Fruit fly (Drosophila melanogaster): Measurements from ENCODE around the gene CG12984.

The CG12984 gene

DNA sequence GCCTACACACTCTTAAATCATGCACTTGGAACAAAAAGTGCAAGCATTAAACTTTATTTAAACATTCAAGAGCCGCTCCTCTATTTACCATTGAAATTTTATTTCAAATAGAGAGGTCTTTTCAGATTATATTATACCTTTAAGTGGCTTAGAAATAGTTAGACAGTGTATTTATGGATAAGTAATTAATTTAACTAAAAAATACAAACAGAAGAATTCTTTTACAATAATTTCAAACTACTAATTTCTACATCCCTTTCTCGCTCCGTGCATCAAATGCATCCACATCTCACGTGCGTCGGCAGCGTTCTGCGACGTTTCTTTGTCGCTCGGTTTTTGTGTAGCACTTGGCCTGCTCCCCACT lies 41.4 kb upstream of the CG12984 start (continued):
- TF ChIP-seq CG18262 (tag; optimal IDR thresholded peaks at IDR 0.05), result peak; percentile 90
- TF ChIP-seq CG1832 (GFP tag; optimal IDR thresholded peaks at IDR 0.05), result no peak
- peak; percentile 40 for TF ChIP-seq NfI (GFP tag; optimal IDR thresholded peaks at IDR 0.05)
- TF ChIP-seq CTCF (GFP tag; optimal IDR thresholded peaks at IDR 0.05), result no peak
- TF ChIP-seq odd (GFP tag; optimal IDR thresholded peaks at IDR 0.05), result no peak
- no peak for TF ChIP-seq CG17186 (GFP tag; optimal IDR thresholded peaks at IDR 0.05)
- TF ChIP-seq CG7357 (GFP tag; IDR thresholded peaks at IDR 0.05), result peak; percentile 27; the same call in 1 of the 3 replicates
- peak; percentile 72 for TF ChIP-seq unpg (GFP tag; optimal IDR thresholded peaks at IDR 0.05)
- peak; percentile 22 for TF ChIP-seq NC2β (GFP tag; optimal IDR thresholded peaks at IDR 0.05)
- peak; percentile 49 for TF ChIP-seq CG30431 (GFP tag; optimal IDR thresholded peaks at IDR 0.05)
- peak; percentile 82 for TF ChIP-seq Sox100B (GFP tag; optimal IDR thresholded peaks at IDR 0.05)
- no peak for TF ChIP-seq Mrtf (GFP tag; IDR thresholded peaks at IDR 0.05)
- TF ChIP-seq CG1603 (tag; optimal IDR thresholded peaks at IDR 0.05), result peak; percentile 29
- TF ChIP-seq HHEX (GFP tag; optimal IDR thresholded peaks at IDR 0.05), result peak; percentile 13
- TF ChIP-seq knrl (GFP tag; IDR thresholded peaks at IDR 0.05; ENCODE audit: partially characterized antibody), result no peak
- no peak for TF ChIP-seq Usf (GFP tag; optimal IDR thresholded peaks at IDR 0.05)
- TF ChIP-seq mld (GFP tag; IDR thresholded peaks at IDR 0.05; ENCODE audit: partially characterized antibody), result no peak
- TF ChIP-seq pan (optimal IDR thresholded peaks at IDR 0.05), result no peak
- TF ChIP-seq pan (GFP tag; optimal IDR thresholded peaks at IDR 0.05 in 1 of 2, IDR thresholded peaks at IDR 0.05 in 1 of 2), result peak in 1 of 2 experiments; percentile 55
- TF ChIP-seq CG10267 (tag; optimal IDR thresholded peaks at IDR 0.05), result peak; percentile 69
- TF ChIP-seq Abd-B (GFP tag; optimal IDR thresholded peaks at IDR 0.05), result peak; percentile 51
- TF ChIP-seq CG9797 (GFP tag; optimal IDR thresholded peaks at IDR 0.05), result no peak
- TF ChIP-seq CG11723 (GFP tag; optimal IDR thresholded peaks at IDR 0.05), result peak; percentile 36
- TF ChIP-seq CG10209 (GFP tag; optimal IDR thresholded peaks at IDR 0.05), result peak; percentile 55
- TF ChIP-seq salm (tag; optimal IDR thresholded peaks at IDR 0.05), result peak; percentile 28
- peak; percentile 13 for TF ChIP-seq nau (GFP tag; optimal IDR thresholded peaks at IDR 0.05)
- no peak for TF ChIP-seq hth (optimal IDR thresholded peaks at IDR 0.05)
- TF ChIP-seq CG10462 (GFP tag; optimal IDR thresholded peaks at IDR 0.05), result peak; percentile 28
- no peak for TF ChIP-seq Trl (optimal IDR thresholded peaks at IDR 0.05)
- no peak for TF ChIP-seq Trl (GFP tag; optimal IDR thresholded peaks at IDR 0.05)
- no peak for TF ChIP-seq Opbp (GFP tag; IDR thresholded peaks at IDR 0.05; ENCODE audit: partially characterized antibody)
- TF ChIP-seq vfl (GFP tag; optimal IDR thresholded peaks at IDR 0.05), result no peak
- peak; percentile 42; the same call in 1 of the 2 replicates for TF ChIP-seq lmd (GFP tag; IDR thresholded peaks at IDR 0.05)
- peak; percentile 81 for TF ChIP-seq corto (GFP tag; optimal IDR thresholded peaks at IDR 0.05)
- peak; percentile 47; the same call in 1 of the 2 replicates for TF ChIP-seq stc (GFP tag; IDR thresholded peaks at IDR 0.05)
- TF ChIP-seq Pdp1 (GFP tag; optimal IDR thresholded peaks at IDR 0.05), result peak in 1 of 2 experiments; percentile 15
- TF ChIP-seq CG17385 (GFP tag; optimal IDR thresholded peaks at IDR 0.05), result peak; percentile 57
- TF ChIP-seq kah (GFP tag; optimal IDR thresholded peaks at IDR 0.05), result peak; percentile 31
- TF ChIP-seq slp2 (GFP tag; optimal IDR thresholded peaks at IDR 0.05), result peak; percentile 61
- no peak for TF ChIP-seq shn (GFP tag; optimal IDR thresholded peaks at IDR 0.05)
- TF ChIP-seq exex (tag; optimal IDR thresholded peaks at IDR 0.05), result no peak
- no peak for TF ChIP-seq CG12104 (GFP tag; optimal IDR thresholded peaks at IDR 0.05)
- TF ChIP-seq yki (optimal IDR thresholded peaks at IDR 0.05), result no peak
- peak in 1 of 3 experiments; percentile 81 for TF ChIP-seq lola (GFP tag; optimal IDR thresholded peaks at IDR 0.05)
- no peak for TF ChIP-seq CG12219 (GFP tag; optimal IDR thresholded peaks at IDR 0.05)
- no peak for TF ChIP-seq seq (GFP tag; IDR thresholded peaks at IDR 0.05)
- TF ChIP-seq ssp (GFP tag; IDR thresholded peaks at IDR 0.05), result peak; percentile 44
- no peak for TF ChIP-seq Dip3 (GFP tag; optimal IDR thresholded peaks at IDR 0.05)
- TF ChIP-seq Gug (GFP tag; IDR thresholded peaks at IDR 0.05), result peak; percentile 47; the same call in 2 of the 4 replicates
- TF ChIP-seq Asciz (GFP tag; optimal IDR thresholded peaks at IDR 0.05), result peak; percentile 78
- TF ChIP-seq CG14014 (GFP tag; IDR thresholded peaks at IDR 0.05), result no peak
- peak; percentile 29 for TF ChIP-seq CG1792 (GFP tag; optimal IDR thresholded peaks at IDR 0.05)
